Fruit fly (Drosophila melanogaster) whole organism, adult: ENCODE data around the gene CG18179.
A peak's percentile ranks its signal among the peaks of the same experiment; 100 is the strongest.

Experiments
- CG12768 ChIP-seq: fragments of 200-800 bp; sonication (Bioruptor generic); optimal IDR thresholded peaks from 2 replicates; lab custom pipeline; 2017; ENCODE audit warnings: missing biosample characterization, missing genetic modification characterization, mild to moderate bottlenecking, moderate library complexity, missing genetic modification reagents
- CG1620 ChIP-seq: fragments of 200-800 bp; sonication (Bioruptor generic); optimal IDR thresholded peaks from 2 replicates; lab custom pipeline; 2016; ENCODE audit warnings: missing biosample characterization, missing genetic modification characterization
- CG7045 ChIP-seq: fragments of 200-800 bp; sonication (Bioruptor generic); optimal IDR thresholded peaks from 2 replicates; lab custom pipeline; 2017; ENCODE audit warnings: missing biosample characterization, mild to moderate bottlenecking, missing genetic modification characterization
- CG7101 ChIP-seq: fragments of 200-800 bp; sonication (Bioruptor generic); optimal IDR thresholded peaks from 2 replicates; lab custom pipeline; 2018; ENCODE audit warnings: missing biosample characterization, mild to moderate bottlenecking, missing genetic modification characterization, moderate library complexity
- bab1 ChIP-seq: fragments of 200-800 bp; sonication (Bioruptor generic); optimal IDR thresholded peaks from 3 replicates; lab custom pipeline; 2019; ENCODE audit warnings: missing biosample characterization, mild to moderate bottlenecking, missing genetic modification characterization, moderate library complexity
- cic ChIP-seq: fragments of 200-800 bp; sonication (Bioruptor generic); optimal IDR thresholded peaks from 2 replicates; lab custom pipeline; 2017; ENCODE audit warnings: missing biosample characterization, mild to moderate bottlenecking, missing genetic modification characterization, moderate library complexity
- kay ChIP-seq: fragments of 200-800 bp; sonication (Bioruptor generic); peaks from one replicate; lab custom pipeline; 2016; ENCODE audit warnings: missing biosample characterization, missing genetic modification characterization, borderline replicate concordance

DNA sequence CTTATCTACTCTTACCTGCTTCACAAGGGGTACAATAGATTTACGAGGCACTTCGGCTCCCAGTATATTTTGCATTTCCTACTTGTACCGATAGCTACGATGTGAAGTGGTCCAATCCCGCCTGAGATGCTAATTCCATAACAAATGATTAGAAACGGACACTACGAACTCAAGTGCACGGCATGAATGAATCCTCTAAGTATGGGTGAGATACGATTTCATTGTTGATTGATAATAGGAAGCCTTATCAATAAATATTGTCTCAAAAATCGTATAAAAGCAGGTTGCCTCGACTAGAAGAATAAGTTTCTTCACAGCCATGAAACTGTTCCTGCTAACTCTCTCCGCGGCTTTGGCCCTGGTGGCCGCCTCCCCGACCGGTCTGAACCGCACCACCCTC, 1.6 kb downstream of the CG18179 start, which contains the start of gene CG18180:
- TF ChIP-seq CG1620 (GFP tag; lab: Kevin White, UChicago) (no peak), kay (no peak), CG7101 (no peak), bab1 (no peak), CG12768 (GFP tag; lab: Kevin White, UChicago) (no peak), CG7045 (GFP tag; lab: Kevin White, UChicago) (no peak), cic (peak; percentile 87)
